Worm (Caenorhabditis elegans) whole organism, early embryonic: ENCODE results near the gene F58F9.4.
"Not testable (repeated sequence)": the region's sequence is repeated elsewhere in the genome, so short reads cannot be mapped to it uniquely, and the experiment has no call there.

Experiments used
- B0310.2 ChIP-seq: sonication (generic microtip); optimal IDR thresholded peaks from 2 replicates; lab custom pipeline; 2016; ENCODE audit warnings: mild to moderate bottlenecking, missing genetic modification characterization, missing compliant biosample characterization
- F13C5.2 ChIP-seq: sonication (generic microtip); optimal IDR thresholded peaks from 2 replicates; lab custom pipeline; 2017; ENCODE audit warnings: mild to moderate bottlenecking, missing genetic modification characterization, inconsistent platforms, missing compliant biosample characterization
- aly-1 ChIP-seq: sonication (generic microtip); optimal IDR thresholded peaks from 2 replicates; lab custom pipeline; 2016; ENCODE audit warnings: missing genetic modification characterization, missing compliant biosample characterization
- ama-1 ChIP-seq: fragments of 150-350 bp; optimal IDR thresholded peaks from 2 replicates; lab custom pipeline; 2014
- ceh-13 ChIP-seq: fragments of 200-800 bp; sonication (Bioruptor generic); optimal IDR thresholded peaks from 2 replicates; lab custom pipeline; 2018; ENCODE audit warnings: mild to moderate bottlenecking, missing genetic modification characterization, missing compliant biosample characterization
- ceh-36 ChIP-seq: sonication (generic microtip); optimal IDR thresholded peaks from 2 replicates; lab custom pipeline; 2016; ENCODE audit warnings: missing genetic modification characterization, inconsistent platforms, missing compliant biosample characterization
- ets-7 ChIP-seq: sonication (generic microtip); optimal IDR thresholded peaks from 2 replicates; lab custom pipeline; 2016; ENCODE audit warnings: missing genotype, missing genetic modification characterization, missing compliant biosample characterization
- flt-1 ChIP-seq: fragments of 200-800 bp; sonication (Bioruptor generic); IDR thresholded peaks from 2 replicates; pipeline ENCODE4 v1.3.6; 2022; ENCODE audit warnings: missing genetic modification characterization, missing compliant biosample characterization
- hmbx-1 ChIP-seq: sonication (generic microtip); optimal IDR thresholded peaks from 2 replicates; lab custom pipeline; 2016; ENCODE audit warnings: mild to moderate bottlenecking, missing genetic modification characterization, missing compliant biosample characterization
- hmg-4 ChIP-seq: fragments of 200-800 bp; sonication (Bioruptor generic); optimal IDR thresholded peaks from 2 replicates; lab custom pipeline; 2018; ENCODE audit warnings: mild to moderate bottlenecking, missing genetic modification characterization, missing compliant biosample characterization
- hnd-1 ChIP-seq: sonication (generic microtip); optimal IDR thresholded peaks from 2 replicates; lab custom pipeline; 2016; ENCODE audit warnings: missing genetic modification characterization, missing compliant biosample characterization
- pes-1 ChIP-seq: fragments of 200-800 bp; sonication (Bioruptor generic); IDR thresholded peaks from 2 replicates; pipeline ENCODE4 v1.3.6; 2022; ENCODE audit warnings: missing genetic modification reagents, missing genetic modification characterization, missing compliant biosample characterization
- scrt-1 ChIP-seq: fragments of 200-800 bp; sonication (Bioruptor generic); IDR thresholded peaks from 2 replicates; pipeline ENCODE4 v1.3.6; 2022; ENCODE audit warnings: missing genetic modification characterization, missing compliant biosample characterization
- sea-1 ChIP-seq: fragments of 200-800 bp; sonication (Bioruptor generic); conservative IDR thresholded peaks from 2 replicates; pipeline ENCODE4 v1.3.6; 2022; ENCODE audit warnings: missing genetic modification characterization, missing compliant biosample characterization
- tbx-11 ChIP-seq: fragments of 200-800 bp; sonication (Bioruptor generic); IDR thresholded peaks from 2 replicates; pipeline ENCODE4 v1.3.6; 2022; ENCODE audit warnings: missing genetic modification characterization, missing compliant biosample characterization
- tbx-37 ChIP-seq: fragments of 200-800 bp; sonication (Bioruptor generic); conservative IDR thresholded peaks from 2 replicates; pipeline ENCODE4 v1.3.6; 2022; ENCODE audit warnings: missing genetic modification reagents, missing genetic modification characterization, missing compliant biosample characterization
- tra-4 ChIP-seq: sonication (generic microtip); optimal IDR thresholded peaks from 2 replicates; lab custom pipeline; 2017; ENCODE audit warnings: missing genetic modification characterization, missing compliant biosample characterization

The F58F9.4 gene

ce11 chrIV:6227974-6228373 is 2.8 kb upstream of the F58F9.4 start, which contains the start of gene C49A9.1:
Gene C49A9.1, plus strand, starts transcription at chrIV:6228190.
- TF ChIP-seq hnd-1 (tag; lab: Kevin White, UChicago) (no peak), ama-1 (no peak), ets-7 (no peak), aly-1 (no peak), scrt-1 (GFP tag; lab: Robert Waterston, UW) (no peak), sea-1 (GFP tag; lab: Robert Waterston, UW) (no peak), tbx-37 (GFP tag; lab: Robert Waterston, UW) (no peak), ceh-13 (GFP tag; lab: Kevin White, UChicago) (no peak), flt-1 (GFP tag; lab: Robert Waterston, UW) (no peak), tra-4 (tag; lab: Kevin White, UChicago) (no peak), F13C5.2 (no peak), hmg-4 (no peak), tbx-11 (GFP tag; lab: Robert Waterston, UW) (no peak), B0310.2 (tag; lab: Kevin White, UChicago) (no peak), pes-1 (GFP tag; lab: Robert Waterston, UW) (no peak), hmbx-1 (no peak), ceh-36 (tag; lab: Kevin White, UChicago) (no peak)

ce11 chrIV:6232769-6233290 is 2.0 kb downstream of the F58F9.4 start, which contains the start of gene F58F9.3:
Gene F58F9.3, plus strand, starts transcription at chrIV:6233240.
- TF ChIP-seq tbx-37 (GFP tag; lab: Robert Waterston, UW) (no peak), sea-1 (GFP tag; lab: Robert Waterston, UW) (no peak), pes-1 (GFP tag; lab: Robert Waterston, UW) (no peak), hnd-1 (tag; lab: Kevin White, UChicago) (no peak), ama-1 (no peak), ets-7 (no peak), F13C5.2 (no peak), B0310.2 (tag; lab: Kevin White, UChicago) (no peak), aly-1 (no peak), ceh-36 (tag; lab: Kevin White, UChicago) (no peak), hmbx-1 (no peak), tra-4 (tag; lab: Kevin White, UChicago) (no peak), hmg-4 (no peak), scrt-1 (GFP tag; lab: Robert Waterston, UW) (no peak), flt-1 (GFP tag; lab: Robert Waterston, UW) (no peak), ceh-13 (GFP tag; lab: Kevin White, UChicago) (no peak), tbx-11 (GFP tag; lab: Robert Waterston, UW) (no peak)

ce11 chrIV:6237508-6238227 is 6.8 kb downstream of the F58F9.4 start, which contains the start of the genes F58F9.6 and F58F9.8:
Gene F58F9.6, minus strand, starts transcription at chrIV:6237608.
Gene F58F9.8, plus strand, starts transcription at chrIV:6238177.
- no peak for TF ChIP-seq aly-1
- TF ChIP-seq F13C5.2, result no peak
- no peak for TF ChIP-seq ama-1
- no peak for TF ChIP-seq sea-1 (GFP tag; lab: Robert Waterston, UW)
- TF ChIP-seq scrt-1 (GFP tag; lab: Robert Waterston, UW), result no peak
- no peak for TF ChIP-seq ceh-13 (GFP tag; lab: Kevin White, UChicago)
- TF ChIP-seq ets-7, result no peak
- TF ChIP-seq hmg-4, result no peak
- TF ChIP-seq hmbx-1, result no peak
- no peak for TF ChIP-seq hnd-1 (tag; lab: Kevin White, UChicago)
- no peak for TF ChIP-seq tbx-11 (GFP tag; lab: Robert Waterston, UW)
- TF ChIP-seq B0310.2 (tag; lab: Kevin White, UChicago), result no peak
- no peak for TF ChIP-seq flt-1 (GFP tag; lab: Robert Waterston, UW)
- TF ChIP-seq tra-4 (tag; lab: Kevin White, UChicago), result no peak
- TF ChIP-seq pes-1 (GFP tag; lab: Robert Waterston, UW), result no peak
- no peak for TF ChIP-seq ceh-36 (tag; lab: Kevin White, UChicago)

DNA sequence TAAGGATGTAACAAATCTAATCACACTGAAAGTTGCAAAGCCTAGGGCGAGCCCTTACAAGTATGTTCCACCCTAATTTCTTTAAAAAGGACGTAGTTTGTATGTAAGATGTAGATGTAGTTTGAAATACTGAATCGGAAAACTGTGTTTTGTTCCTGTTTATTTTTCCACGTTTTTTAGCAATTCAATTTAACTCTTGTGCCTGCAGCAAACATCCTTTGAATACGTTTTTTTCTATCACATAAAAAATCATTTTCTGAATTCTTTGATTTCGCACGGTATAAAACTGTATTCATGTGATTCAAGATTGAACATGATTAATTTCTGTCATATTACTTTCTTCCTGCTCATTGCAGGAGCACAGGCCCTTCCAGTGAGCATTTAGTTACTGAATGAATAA is 9.2 kb downstream of the F58F9.4 start, which contains the start of gene F58F9.9:
Gene F58F9.9, plus strand, starts transcription at position 301 of the 400 bp plus-strand sequence.
- TF ChIP-seq F13C5.2 (no peak), B0310.2 (tag; lab: Kevin White, UChicago) (no peak), tbx-11 (GFP tag; lab: Robert Waterston, UW) (no peak), pes-1 (GFP tag; lab: Robert Waterston, UW) (no peak), tbx-37 (GFP tag; lab: Robert Waterston, UW) (no peak), ets-7 (no peak), tra-4 (tag; lab: Kevin White, UChicago) (no peak), sea-1 (GFP tag; lab: Robert Waterston, UW) (no peak), hmg-4 (no peak), ama-1 (no peak), flt-1 (GFP tag; lab: Robert Waterston, UW) (no peak)

DNA sequence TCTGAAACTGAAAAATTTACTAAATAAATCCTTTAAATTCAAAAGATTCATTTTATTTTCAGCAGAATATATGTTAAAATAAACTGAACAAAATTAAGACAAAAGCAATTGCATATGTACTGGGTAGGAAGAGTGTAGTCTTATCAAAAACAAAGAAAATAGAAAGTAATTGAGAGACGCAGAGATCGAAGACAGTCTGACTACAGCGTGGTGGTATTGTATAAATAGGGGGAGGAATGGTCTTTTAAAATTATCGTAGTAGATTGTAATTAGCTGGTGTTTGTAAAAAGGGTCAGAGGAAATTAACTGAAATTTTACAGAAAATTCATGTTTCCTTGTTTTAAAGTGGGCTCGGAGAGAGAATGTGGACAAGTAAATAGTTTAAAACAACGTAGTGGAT is 17.7 kb downstream of the F58F9.4 start, which contains the start of gene acox-3:
Gene acox-3, minus strand, starts transcription at position 7 of the 400 bp plus-strand sequence.
- TF ChIP-seq flt-1 (GFP tag; lab: Robert Waterston, UW) (no peak), tbx-37 (GFP tag; lab: Robert Waterston, UW) (no peak), sea-1 (GFP tag; lab: Robert Waterston, UW) (no peak)

DNA sequence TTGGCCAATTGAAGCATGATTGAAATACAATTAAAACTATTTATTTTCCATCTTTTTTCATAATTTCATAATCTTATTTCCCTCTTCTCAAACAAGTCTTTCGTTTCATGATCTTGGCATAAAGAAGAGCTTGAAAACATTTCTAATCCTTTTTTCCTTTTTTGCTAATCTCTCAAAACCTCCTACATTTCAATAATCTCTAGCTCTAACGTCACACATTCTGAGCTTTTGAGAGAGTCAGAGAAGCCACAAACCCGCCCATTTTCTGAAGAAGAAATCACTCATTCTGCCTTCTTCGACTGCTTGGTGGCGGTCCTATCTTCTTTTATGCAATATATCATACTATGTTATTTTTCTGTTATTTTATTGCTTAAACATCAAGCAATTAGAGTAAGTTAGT is 18.8 kb downstream of the F58F9.4 start, which contains the start of gene F58F9.1:
Gene F58F9.1, plus strand, starts transcription at position 251 of the 400 bp plus-strand sequence.
- no peak for TF ChIP-seq tra-4 (tag; lab: Kevin White, UChicago)
- TF ChIP-seq B0310.2 (tag; lab: Kevin White, UChicago), result no peak
- no peak for TF ChIP-seq aly-1
- no peak for TF ChIP-seq scrt-1 (GFP tag; lab: Robert Waterston, UW)
- no peak for TF ChIP-seq ets-7
- TF ChIP-seq tbx-11 (GFP tag; lab: Robert Waterston, UW), result no peak
- TF ChIP-seq tbx-37 (GFP tag; lab: Robert Waterston, UW), result no peak
- no peak for TF ChIP-seq pes-1 (GFP tag; lab: Robert Waterston, UW)

ce11 chrIV:6253000-6253399 is 22.2 kb downstream of the F58F9.4 start, which contains the start of gene T13A10.2:
Gene T13A10.2, plus strand, starts transcription at chrIV:6253300.
- TF ChIP-seq tbx-11 (GFP tag; lab: Robert Waterston, UW); B0310.2 (tag; lab: Kevin White, UChicago); flt-1 (GFP tag; lab: Robert Waterston, UW): not testable (repeated sequence)
